Worm (Caenorhabditis elegans): ENCODE measurements around the gene trk-1.

DNA sequence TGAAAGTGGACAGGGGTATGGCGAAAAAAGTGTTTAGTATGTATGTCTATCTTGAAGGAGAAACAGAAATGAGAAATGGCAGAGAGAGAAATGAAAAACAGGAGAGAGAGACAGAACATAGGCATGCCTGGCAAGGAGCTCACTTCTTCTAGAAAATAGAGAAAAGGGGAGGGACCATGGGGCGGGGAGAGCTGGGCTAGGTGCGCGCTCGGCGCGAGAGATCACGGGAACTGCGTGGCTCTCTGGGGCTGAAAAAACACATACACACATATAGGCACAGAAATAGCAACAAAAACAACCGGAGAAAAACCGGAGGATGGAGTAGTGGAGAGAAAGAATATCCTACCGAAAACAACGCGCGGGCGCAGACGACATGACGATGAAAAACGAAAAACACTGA, 1.2 kb upstream of the trk-1 start:
- TF ChIP-seq ref-1 (GFP tag; conservative IDR thresholded peaks at IDR 0.05), result no peak
- no peak for TF ChIP-seq flt-1 (GFP tag; IDR thresholded peaks at IDR 0.05)
- TF ChIP-seq T22C8.4 (GFP tag; IDR thresholded peaks at IDR 0.05), result no peak

Measured in whole organism, midembryonic.